Fruit fly (Drosophila melanogaster): ENCODE data around the gene Sec8.

DNA sequence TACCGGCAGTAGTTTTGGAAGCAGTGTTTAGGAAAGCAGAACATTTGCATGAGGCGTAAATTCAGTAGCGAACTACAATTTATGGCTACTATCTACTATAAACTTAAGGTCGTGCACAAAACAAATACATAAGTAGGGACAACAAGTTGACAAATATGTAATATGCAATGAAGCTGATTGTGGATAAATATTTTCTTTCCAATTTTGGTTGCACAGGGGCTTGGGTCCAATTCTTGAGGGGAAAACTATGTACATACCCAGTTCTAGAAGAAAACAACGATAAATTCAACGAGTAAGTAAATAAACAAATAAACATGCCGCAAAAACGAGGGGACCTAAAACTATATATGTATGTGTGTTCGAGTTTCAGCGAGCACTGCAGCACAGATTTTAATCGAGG, 2.2 kb upstream of the Sec8 start:
- no peak for TF ChIP-seq psq (optimal IDR thresholded peaks at IDR 0.05)
- no peak for TF ChIP-seq Myc (optimal IDR thresholded peaks at IDR 0.05)
- TF ChIP-seq Sin3A (optimal IDR thresholded peaks at IDR 0.05): no peak
- no peak for TF ChIP-seq ttk (optimal IDR thresholded peaks at IDR 0.05)

Measured in Kc167 (cell line).